Fruit fly (Drosophila melanogaster) whole organism, pupa: ENCODE results near the gene Pcyt1.

Experiments used
- CG10348 ChIP-seq: fragments of 200-800 bp; sonication (Bioruptor generic); IDR thresholded peaks from 2 replicates; pipeline ENCODE4 v1.3.6; 2022; ENCODE audit warnings: missing biosample characterization, missing genetic modification characterization
- CG12605 ChIP-seq: fragments of 200-800 bp; sonication (Bioruptor generic); IDR thresholded peaks from 2 replicates; pipeline ENCODE4 v1.3.6; 2022; ENCODE audit warnings: missing biosample characterization, missing genetic modification characterization
- CG13204 ChIP-seq: fragments of 200-800 bp; sonication (Bioruptor generic); optimal IDR thresholded peaks from 2 replicates; lab custom pipeline; 2018; ENCODE audit warnings: missing biosample characterization, mild to moderate bottlenecking, missing genetic modification characterization, moderate library complexity
- CG14655 ChIP-seq: fragments of 200-800 bp; sonication (Bioruptor generic); optimal IDR thresholded peaks from 3 replicates; lab custom pipeline; 2017; ENCODE audit warnings: mild to moderate bottlenecking, missing biosample characterization, missing genetic modification reagents, missing genetic modification characterization
- CG15710 ChIP-seq: fragments of 200-800 bp; sonication (Bioruptor generic); optimal IDR thresholded peaks from 2 replicates; lab custom pipeline; 2018; ENCODE audit warnings: missing biosample characterization, mild to moderate bottlenecking, missing genetic modification characterization, moderate library complexity
- CG17806 ChIP-seq: fragments of 200-800 bp; sonication (Bioruptor generic); optimal IDR thresholded peaks from 2 replicates; lab custom pipeline; 2018; ENCODE audit warnings: missing biosample characterization, mild to moderate bottlenecking, missing genetic modification characterization, moderate library complexity
- CG32121 ChIP-seq: fragments of 200-800 bp; sonication (Bioruptor generic); IDR thresholded peaks from 2 replicates; pipeline ENCODE4 v1.3.6; 2022; ENCODE audit warnings: missing biosample characterization, missing genetic modification characterization
- CG34367 ChIP-seq: fragments of 200-800 bp; sonication (Bioruptor generic); optimal IDR thresholded peaks from 2 replicates; lab custom pipeline; 2018; ENCODE audit warnings: missing biosample characterization, mild to moderate bottlenecking, missing genetic modification characterization
- CG4496 ChIP-seq: fragments of 200-800 bp; sonication (Bioruptor generic); IDR thresholded peaks from 3 replicates; pipeline ENCODE4 v1.3.6; 2022; ENCODE audit warnings: missing biosample characterization, missing genetic modification characterization
- CG8159 ChIP-seq: fragments of 200-800 bp; sonication (Bioruptor generic); optimal IDR thresholded peaks from 3 replicates; lab custom pipeline; 2018; ENCODE audit warnings: missing biosample characterization, mild to moderate bottlenecking, missing genetic modification characterization, moderate library complexity
- CG8301 ChIP-seq: fragments of 200-800 bp; sonication (Bioruptor generic); optimal IDR thresholded peaks from 2 replicates; lab custom pipeline; 2018; ENCODE audit warnings: missing biosample characterization, mild to moderate bottlenecking, missing genetic modification characterization
- CG9948 ChIP-seq: fragments of 200-800 bp; sonication (Bioruptor generic); optimal IDR thresholded peaks from 2 replicates; lab custom pipeline; 2018; ENCODE audit warnings: missing biosample characterization, mild to moderate bottlenecking, missing genetic modification characterization, moderate library complexity
- D1 ChIP-seq: fragments of 200-800 bp; sonication (Bioruptor generic); optimal IDR thresholded peaks from 2 replicates; lab custom pipeline; 2018; ENCODE audit warnings: missing biosample characterization, mild to moderate bottlenecking, missing genetic modification characterization, moderate library complexity
- EcR ChIP-seq: fragments of 200-800 bp; sonication (Bioruptor generic); optimal IDR thresholded peaks from 3 replicates; lab custom pipeline; 2019; ENCODE audit warnings: missing biosample characterization, missing genetic modification characterization, mild to moderate bottlenecking, moderate library complexity, missing genetic modification reagents
- Ets98B ChIP-seq: fragments of 200-800 bp; sonication (Bioruptor generic); IDR thresholded peaks from 2 replicates; pipeline ENCODE4 v1.3.6; 2022; ENCODE audit warnings: missing biosample characterization, missing genetic modification characterization
- Pif1A ChIP-seq: fragments of 200-800 bp; sonication (Bioruptor generic); optimal IDR thresholded peaks from 3 replicates; lab custom pipeline; 2016; ENCODE audit warnings: missing biosample characterization, missing genetic modification characterization
- Pif1B ChIP-seq: fragments of 200-800 bp; sonication (Bioruptor generic); optimal IDR thresholded peaks from 3 replicates; lab custom pipeline; 2016; ENCODE audit warnings: missing biosample characterization, missing genetic modification characterization
- Snoo ChIP-seq: fragments of 200-800 bp; sonication (Bioruptor generic); optimal IDR thresholded peaks from 3 replicates; lab custom pipeline; 2017; ENCODE audit warnings: missing biosample characterization, mild to moderate bottlenecking, missing genetic modification characterization, inconsistent platforms
- fd96Ca ChIP-seq: fragments of 200-800 bp; sonication (Bioruptor generic); IDR thresholded peaks from 3 replicates; pipeline ENCODE4 v1.3.6; 2022; ENCODE audit warnings: missing biosample characterization, missing genetic modification characterization
- gl ChIP-seq: fragments of 200-800 bp; sonication (Bioruptor generic); optimal IDR thresholded peaks from 2 replicates; lab custom pipeline; 2018; ENCODE audit warnings: missing biosample characterization, mild to moderate bottlenecking, missing genetic modification characterization
- rn ChIP-seq: fragments of 200-800 bp; sonication (Bioruptor generic); IDR thresholded peaks from 2 replicates; pipeline ENCODE4 v1.3.6; 2022; ENCODE audit warnings: missing biosample characterization, missing genetic modification characterization

Gene Pcyt1

dm6 chr3L:1580194-1580593 lies 34.3 kb downstream of the Pcyt1 start:
- TF ChIP-seq fd96Ca (no peak), CG32121 (GFP tag; lab: Robert Waterston, UW) (0 out of 2 replicates have a peak, but pooled peaks have one; percentile 13), CG13204 (no peak), CG9948 (tag; lab: Kevin White, UChicago) (no peak)
- TF ChIP-seq, all 21 proteins: peak for 1

- TF ChIP-seq CG15710 (no peak), CG8301 (tag; lab: Kevin White, UChicago) (no peak), rn (no peak), fd96Ca (no peak), gl (no peak), CG32121 (GFP tag; lab: Robert Waterston, UW) (no peak), CG14655 (GFP tag; lab: Kevin White, UChicago) (no peak), CG34367 (tag; lab: Kevin White, UChicago) (no peak), D1 (tag; lab: Kevin White, UChicago) (no peak), EcR (no peak), Snoo (tag; lab: Kevin White, UChicago) (no peak), Ets98B (no peak), CG10348 (GFP tag; lab: Robert Waterston, UW) (no peak), Pif1A (GFP tag; lab: Kevin White, UChicago) (no peak), CG9948 (tag; lab: Kevin White, UChicago) (no peak), CG4496 (GFP tag; lab: Robert Waterston, UW) (no peak), CG13204 (no peak), CG17806 (tag; lab: Kevin White, UChicago) (no peak)
Observed at dm6 chr3L:1580821-1581220, 34.9 kb downstream of the Pcyt1 start.

- TF ChIP-seq CG32121 (GFP tag; lab: Robert Waterston, UW) (peak; percentile 71; the same call in 1 of the 2 replicates), Pif1B (GFP tag; lab: Kevin White, UChicago) (peak; percentile 53), CG9948 (tag; lab: Kevin White, UChicago) (peak; percentile 28), CG14655 (GFP tag; lab: Kevin White, UChicago) (peak; percentile 54), gl (no peak), Pif1A (GFP tag; lab: Kevin White, UChicago) (peak; percentile 84), CG10348 (GFP tag; lab: Robert Waterston, UW) (peak; percentile 39; the same call in 1 of the 2 replicates), CG8301 (tag; lab: Kevin White, UChicago) (peak; percentile 83), Ets98B (peak; percentile 92), rn (peak; percentile 49; the same call in 1 of the 2 replicates), CG8159 (tag; lab: Kevin White, UChicago) (no peak), fd96Ca (peak; percentile 90), CG15710 (no peak), CG13204 (no peak), CG12605 (GFP tag; lab: Robert Waterston, UW) (peak; percentile 85), CG4496 (GFP tag; lab: Robert Waterston, UW) (peak; percentile 89)
- TF ChIP-seq, all 21 proteins: peak for 12
Observed at dm6 chr3L:1584003-1584402, 38.1 kb downstream of the Pcyt1 start.

dm6 chr3L:1584781-1585180 lies 38.9 kb downstream of the Pcyt1 start:
- TF ChIP-seq D1 (tag; lab: Kevin White, UChicago) = no peak
- TF ChIP-seq Ets98B = peak; percentile 97
- peak; percentile 96 for TF ChIP-seq CG4496 (GFP tag; lab: Robert Waterston, UW)
- peak; percentile 71 for TF ChIP-seq CG9948 (tag; lab: Kevin White, UChicago)
- TF ChIP-seq fd96Ca = peak; percentile 97
- TF ChIP-seq EcR = no peak
- peak; percentile 88 for TF ChIP-seq CG12605 (GFP tag; lab: Robert Waterston, UW)
- TF ChIP-seq CG13204 = no peak
- peak; percentile 30 for TF ChIP-seq CG34367 (tag; lab: Kevin White, UChicago)
- TF ChIP-seq gl = peak; percentile 67
- peak; percentile 84 for TF ChIP-seq Pif1B (GFP tag; lab: Kevin White, UChicago)
- TF ChIP-seq CG14655 (GFP tag; lab: Kevin White, UChicago) = peak; percentile 87
- peak; percentile 83 for TF ChIP-seq CG8159 (tag; lab: Kevin White, UChicago)
- TF ChIP-seq Snoo (tag; lab: Kevin White, UChicago) = peak; percentile 90
- TF ChIP-seq CG10348 (GFP tag; lab: Robert Waterston, UW) = peak; percentile 82
- TF ChIP-seq CG17806 (tag; lab: Kevin White, UChicago) = peak; percentile 79
- peak; percentile 93 for TF ChIP-seq rn
- peak; percentile 95 for TF ChIP-seq CG32121 (GFP tag; lab: Robert Waterston, UW)
- peak; percentile 90 for TF ChIP-seq Pif1A (GFP tag; lab: Kevin White, UChicago)
- peak; percentile 62 for TF ChIP-seq CG15710
- TF ChIP-seq CG8301 (tag; lab: Kevin White, UChicago) = peak; percentile 86

dm6 chr3L:1586266-1587054 lies 40.6 kb downstream of the Pcyt1 start:
- TF ChIP-seq rn = 0 out of 2 replicates have a peak, but pooled peaks have one; percentile 12
- TF ChIP-seq Snoo (tag; lab: Kevin White, UChicago) = peak; percentile 31
- TF ChIP-seq gl = peak; percentile 53
- peak; percentile 23 for TF ChIP-seq CG9948 (tag; lab: Kevin White, UChicago)
- peak; percentile 82 for TF ChIP-seq CG14655 (GFP tag; lab: Kevin White, UChicago)
- TF ChIP-seq CG8159 (tag; lab: Kevin White, UChicago) = peak; percentile 55
- TF ChIP-seq CG12605 (GFP tag; lab: Robert Waterston, UW) = peak; percentile 92
- TF ChIP-seq Pif1B (GFP tag; lab: Kevin White, UChicago) = peak; percentile 88
- TF ChIP-seq D1 (tag; lab: Kevin White, UChicago) = no peak
- peak; percentile 60; the same call in 1 of the 2 replicates for TF ChIP-seq CG32121 (GFP tag; lab: Robert Waterston, UW)
- peak; percentile 77 for TF ChIP-seq EcR
- TF ChIP-seq CG34367 (tag; lab: Kevin White, UChicago) = peak; percentile 9
- TF ChIP-seq CG15710 = no peak
- peak; percentile 47 for TF ChIP-seq CG17806 (tag; lab: Kevin White, UChicago)
- TF ChIP-seq fd96Ca = peak; percentile 68
- no peak for TF ChIP-seq CG10348 (GFP tag; lab: Robert Waterston, UW)
- peak; percentile 76 for TF ChIP-seq Pif1A (GFP tag; lab: Kevin White, UChicago)
- peak; percentile 59 for TF ChIP-seq CG8301 (tag; lab: Kevin White, UChicago)
- peak; percentile 85 for TF ChIP-seq Ets98B
- peak; percentile 46 for TF ChIP-seq CG13204
- TF ChIP-seq CG4496 (GFP tag; lab: Robert Waterston, UW) = peak; percentile 81
- TF ChIP-seq, all 21 proteins: peak for 18
